Fruit fly (Drosophila melanogaster) whole organism, embryonic: Measurements from ENCODE around the gene CG5188.
A peak's percentile ranks its signal among the peaks of the same experiment; 100 is the strongest.

ENCODE experiments used
- Abd-B ChIP-seq: fragments of 200-800 bp; sonication (Bioruptor generic); optimal IDR thresholded peaks from 2 replicates; lab custom pipeline; 2018; ENCODE audit warnings: missing biosample characterization, mild to moderate bottlenecking, missing genetic modification characterization, moderate library complexity
- CG1024 ChIP-seq: fragments of 200-800 bp; sonication (Bioruptor generic); IDR thresholded peaks from 2 replicates; pipeline ENCODE4 v1.3.6; 2022; ENCODE audit warnings: missing biosample characterization, missing genetic modification characterization
- CG10462 ChIP-seq: fragments of 200-800 bp; sonication (Bioruptor generic); optimal IDR thresholded peaks from 2 replicates; lab custom pipeline; 2016; ENCODE audit warnings: missing biosample characterization, missing genetic modification characterization
- CG11696 ChIP-seq: fragments of 200-800 bp; sonication (Bioruptor generic); IDR thresholded peaks from 2 replicates; pipeline ENCODE4 v1.3.6; 2022; ENCODE audit warnings: missing biosample characterization, missing genetic modification characterization
- CG14014 ChIP-seq: fragments of 200-800 bp; sonication (Bioruptor generic); IDR thresholded peaks from 2 replicates; pipeline ENCODE4 v1.3.6; 2022; ENCODE audit warnings: missing biosample characterization, missing genetic modification characterization
- CG14965 ChIP-seq: fragments of 200-800 bp; sonication (Bioruptor generic); optimal IDR thresholded peaks from 2 replicates; lab custom pipeline; 2016; ENCODE audit warnings: missing biosample characterization, missing genetic modification characterization, borderline replicate concordance
- CG1602 ChIP-seq: fragments of 200-800 bp; sonication (Bioruptor generic); optimal IDR thresholded peaks from 3 replicates; lab custom pipeline; 2016; ENCODE audit warnings: missing biosample characterization, missing genetic modification characterization
- CG17385 ChIP-seq: fragments of 200-800 bp; sonication (Bioruptor generic); optimal IDR thresholded peaks from 3 replicates; lab custom pipeline; 2018; ENCODE audit warnings: missing biosample characterization, mild to moderate bottlenecking, missing genetic modification characterization
- CG17829 ChIP-seq: fragments of 200-800 bp; optimal IDR thresholded peaks from 2 replicates; lab custom pipeline; 2019; ENCODE audit warnings: missing biosample characterization, mild to moderate bottlenecking, missing genetic modification characterization, moderate library complexity
- CG2875 ChIP-seq: fragments of 200-800 bp; sonication (Bioruptor generic); optimal IDR thresholded peaks from 2 replicates; lab custom pipeline; 2017; ENCODE audit warnings: missing biosample characterization, mild to moderate bottlenecking, missing genetic modification characterization, missing genetic modification reagents
- CG30403 ChIP-seq: fragments of 200-800 bp; sonication (Bioruptor generic); optimal IDR thresholded peaks from 3 replicates; lab custom pipeline; 2016; ENCODE audit warnings: missing biosample characterization, missing genetic modification characterization
- CG31388 ChIP-seq: fragments of 200-800 bp; sonication (Bioruptor generic); optimal IDR thresholded peaks from 2 replicates; lab custom pipeline; 2016; ENCODE audit warnings: missing biosample characterization, missing genetic modification characterization
- CG3995 ChIP-seq: fragments of 200-800 bp; sonication (Bioruptor generic); optimal IDR thresholded peaks from 3 replicates; lab custom pipeline; 2016; ENCODE audit warnings: missing biosample characterization, missing genetic modification characterization
- CG4360 ChIP-seq: fragments of 200-800 bp; sonication (Bioruptor generic); IDR thresholded peaks from 2 replicates; pipeline ENCODE4 v1.3.6; 2022; ENCODE audit warnings: missing biosample characterization, missing genetic modification characterization
- CG6791 ChIP-seq: fragments of 200-800 bp; sonication (Bioruptor generic); IDR thresholded peaks from 3 replicates; pipeline ENCODE4 v1.3.6; 2022; ENCODE audit warnings: missing biosample characterization, missing genetic modification characterization; ENCODE audit not compliant: partially characterized antibody
- CG7839 ChIP-seq: fragments of 200-800 bp; sonication (Bioruptor generic); optimal IDR thresholded peaks from 3 replicates; lab custom pipeline; 2018; ENCODE audit warnings: missing biosample characterization, mild to moderate bottlenecking, missing genetic modification characterization, moderate library complexity
- CG7928 ChIP-seq: fragments of 200-800 bp; sonication (Bioruptor generic); optimal IDR thresholded peaks from 2 replicates; lab custom pipeline; 2017; ENCODE audit warnings: missing biosample characterization, mild to moderate bottlenecking, missing genetic modification characterization
- CG7987 ChIP-seq: fragments of 200-800 bp; sonication (Bioruptor generic); optimal IDR thresholded peaks from 2 replicates; lab custom pipeline; 2018; ENCODE audit warnings: missing biosample characterization, mild to moderate bottlenecking, missing genetic modification characterization, moderate library complexity
- CG8359 ChIP-seq: fragments of 200-800 bp; sonication (Bioruptor generic); optimal IDR thresholded peaks from 2 replicates; lab custom pipeline; 2017; ENCODE audit warnings: missing biosample characterization, mild to moderate bottlenecking, missing genetic modification characterization, borderline replicate concordance
- CG8478 ChIP-seq: fragments of >200 bp; optimal IDR thresholded peaks from 2 replicates; lab custom pipeline; 2018
- CHES-1-like ChIP-seq: fragments of 200-800 bp; sonication (Bioruptor generic); optimal IDR thresholded peaks from 2 replicates; lab custom pipeline; 2016; ENCODE audit warnings: missing biosample characterization, missing genetic modification characterization
- D ChIP-seq, 2 experiments: fragments of 200-800 bp in 1 of 2; fragments of >200 bp in 1 of 2; sonication (Bioruptor generic) in 1 of 2; optimal IDR thresholded peaks; 2 replicates in 1 of 2; 3 replicates in 1 of 2; lab custom pipeline; 2017; ENCODE audit warnings: mild to moderate bottlenecking in 1 of 2, missing biosample characterization in 1 of 2, missing genetic modification characterization in 1 of 2, missing genetic modification reagents in 1 of 2
- Ets65A ChIP-seq: fragments of 200-800 bp; sonication (Bioruptor generic); peaks from one replicate; lab custom pipeline; 2016; ENCODE audit warnings: missing biosample characterization, missing genetic modification characterization
- Hmx ChIP-seq: fragments of 200-800 bp; sonication (Bioruptor generic); optimal IDR thresholded peaks from 2 replicates; lab custom pipeline; 2016; ENCODE audit warnings: missing biosample characterization, missing genetic modification characterization
- Lhr ChIP-seq: fragments of 200-800 bp; sonication (Bioruptor generic); optimal IDR thresholded peaks from 3 replicates; lab custom pipeline; 2017; ENCODE audit warnings: mild to moderate bottlenecking, missing biosample characterization, missing genetic modification reagents, missing genetic modification characterization
- NK7.1 ChIP-seq: fragments of 200-800 bp; sonication (Bioruptor generic); optimal IDR thresholded peaks from 3 replicates; lab custom pipeline; 2016; ENCODE audit warnings: missing biosample characterization, missing genetic modification characterization
- Sin3A ChIP-seq: fragments of >200 bp; optimal IDR thresholded peaks from 2 replicates; lab custom pipeline; 2018
- Ssrp ChIP-seq: fragments of 200-800 bp; sonication (Bioruptor generic); optimal IDR thresholded peaks from 2 replicates; lab custom pipeline; 2018; ENCODE audit warnings: missing biosample characterization, mild to moderate bottlenecking, missing genetic modification characterization, moderate library complexity
- bowl ChIP-seq: fragments of 200-800 bp; sonication (Bioruptor generic); IDR thresholded peaks from 2 replicates; pipeline ENCODE4 v1.3.6; 2022; ENCODE audit warnings: missing biosample characterization, missing genetic modification characterization
- cas ChIP-seq: fragments of 200-800 bp; sonication (Bioruptor generic); IDR thresholded peaks from 2 replicates; pipeline ENCODE4 v1.3.6; 2022; ENCODE audit warnings: missing biosample characterization, missing genetic modification characterization
- ci ChIP-seq: fragments of 200-800 bp; sonication (Bioruptor generic); IDR thresholded peaks from 3 replicates; pipeline ENCODE4 v1.3.6; 2022; ENCODE audit warnings: missing biosample characterization, missing genetic modification characterization
- crol ChIP-seq: fragments of 200-800 bp; sonication (Bioruptor generic); IDR thresholded peaks from 2 replicates; pipeline ENCODE4 v1.3.6; 2022; ENCODE audit warnings: missing biosample characterization, missing genetic modification characterization
- esg ChIP-seq: fragments of 200-800 bp; sonication (Bioruptor generic); conservative IDR thresholded peaks from 2 replicates; pipeline ENCODE4 v1.3.6; 2022; ENCODE audit warnings: missing biosample characterization, missing genetic modification characterization
- ewg ChIP-seq: fragments of 200-800 bp; sonication (Bioruptor generic); optimal IDR thresholded peaks from 3 replicates; lab custom pipeline; 2017; ENCODE audit warnings: mild to moderate bottlenecking, missing biosample characterization, missing genetic modification reagents, missing genetic modification characterization
- fd96Cb ChIP-seq: fragments of 200-800 bp; sonication (Bioruptor generic); optimal IDR thresholded peaks from 2 replicates; lab custom pipeline; 2018; ENCODE audit warnings: missing biosample characterization, mild to moderate bottlenecking, missing genetic modification characterization, moderate library complexity
- grau ChIP-seq: fragments of 200-800 bp; optimal IDR thresholded peaks from 3 replicates; lab custom pipeline; 2019; ENCODE audit warnings: missing biosample characterization, mild to moderate bottlenecking, missing genetic modification characterization, moderate library complexity
- hth ChIP-seq: fragments of >200 bp; optimal IDR thresholded peaks from 2 replicates; lab custom pipeline; 2017; ENCODE audit warnings: inconsistent platforms
- kah ChIP-seq: fragments of 200-800 bp; sonication (Bioruptor generic); optimal IDR thresholded peaks from 2 replicates; lab custom pipeline; 2018; ENCODE audit warnings: missing biosample characterization, mild to moderate bottlenecking, missing genetic modification characterization
- lab ChIP-seq: fragments of 200-800 bp; sonication (Bioruptor generic); optimal IDR thresholded peaks from 3 replicates; lab custom pipeline; 2017; ENCODE audit warnings: missing biosample characterization, missing genetic modification characterization, mild to moderate bottlenecking, moderate library complexity, missing genetic modification reagents
- org-1 ChIP-seq: fragments of 200-800 bp; sonication (Bioruptor generic); optimal IDR thresholded peaks from 2 replicates; lab custom pipeline; 2017; ENCODE audit warnings: missing biosample characterization, missing genetic modification characterization
- peb ChIP-seq: fragments of 200-800 bp; sonication (Bioruptor generic); IDR thresholded peaks from 2 replicates; pipeline ENCODE4 v1.3.6; 2022; ENCODE audit warnings: missing biosample characterization, missing genetic modification characterization
- prd ChIP-seq, 3 experiments: fragments of >200 bp in 2 of 3; fragments of 200-800 bp in 1 of 3; sonication (Bioruptor generic) in 1 of 3; optimal IDR thresholded peaks in 2 of 3; IDR thresholded peaks in 1 of 3; 2 replicates in 2 of 3; 3 replicates in 1 of 3; pipeline versions ENCODE4 v1.3.6 to Lab custom; 2017 to 2022; ENCODE audit warnings: missing biosample characterization in 1 of 3, missing genetic modification characterization in 1 of 3
- pros ChIP-seq: fragments of 200-800 bp; sonication (Bioruptor generic); optimal IDR thresholded peaks from 3 replicates; lab custom pipeline; 2019; ENCODE audit warnings: missing biosample characterization, mild to moderate bottlenecking, missing genetic modification characterization, moderate library complexity
- run ChIP-seq: fragments of 200-800 bp; sonication (Bioruptor generic); optimal IDR thresholded peaks from 3 replicates; lab custom pipeline; 2018; ENCODE audit warnings: missing biosample characterization, mild to moderate bottlenecking, missing genetic modification characterization
- schlank ChIP-seq: fragments of 200-800 bp; sonication (Bioruptor generic); optimal IDR thresholded peaks from 2 replicates; lab custom pipeline; 2018; ENCODE audit warnings: missing biosample characterization, mild to moderate bottlenecking, missing genetic modification characterization
- sens ChIP-seq: fragments of 200-800 bp; sonication (Bioruptor generic); peaks from one replicate; lab custom pipeline; 2016; ENCODE audit warnings: missing biosample characterization, missing genetic modification characterization
- so ChIP-seq: fragments of 200-800 bp; sonication (Bioruptor generic); IDR thresholded peaks from 3 replicates; pipeline ENCODE4 v1.3.6; 2022; ENCODE audit warnings: missing biosample characterization, missing genetic modification characterization
- sr ChIP-seq: fragments of 200-800 bp; sonication (Bioruptor generic); IDR thresholded peaks from 3 replicates; pipeline ENCODE4 v1.3.6; 2022; ENCODE audit warnings: missing biosample characterization, missing genetic modification characterization
- tio ChIP-seq: fragments of 200-800 bp; sonication (Bioruptor generic); optimal IDR thresholded peaks from 2 replicates; lab custom pipeline; 2017; ENCODE audit warnings: missing biosample characterization, missing genetic modification characterization, inconsistent platforms
- tup ChIP-seq: fragments of 200-800 bp; sonication (Bioruptor generic); optimal IDR thresholded peaks from 2 replicates; lab custom pipeline; 2016; ENCODE audit warnings: missing biosample characterization, mild to moderate bottlenecking, missing genetic modification characterization, moderate library complexity

Gene CG5188

DNA sequence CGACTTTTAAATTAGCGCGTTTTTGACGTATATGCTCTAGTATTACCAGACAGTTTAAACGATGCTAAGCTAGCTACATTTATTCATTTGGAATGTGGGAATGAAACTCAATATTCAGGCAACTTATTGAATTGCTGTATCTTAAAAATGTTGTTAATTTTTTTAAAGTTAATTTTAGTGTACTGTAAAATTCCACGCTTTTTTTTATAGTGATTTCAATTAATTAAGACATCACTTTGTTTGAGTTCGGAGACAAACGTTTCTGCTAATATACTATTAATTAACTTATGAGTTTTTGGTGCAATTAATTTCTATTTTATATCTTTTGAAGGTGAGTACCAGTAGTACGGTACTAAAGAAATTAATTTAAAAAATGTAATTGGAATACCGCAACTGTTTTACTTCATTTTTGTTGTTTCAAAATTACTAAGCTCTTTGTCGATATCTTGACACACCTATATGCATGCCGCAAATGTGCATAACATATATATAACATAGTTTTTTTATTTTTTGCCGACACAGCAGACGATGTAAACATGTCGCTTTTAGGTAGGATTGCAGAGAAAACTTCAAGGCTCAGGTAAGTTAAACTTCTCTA is 42.3 kb upstream of the CG5188 start, which contains the start of the genes Cdk1 and mRpS7 (continued):
- TF ChIP-seq CG11696 (GFP tag; lab: Robert Waterston, UW): 0 out of 2 replicates have a peak, but pooled peaks have one; percentile 51
- TF ChIP-seq grau (tag; lab: Kevin White, UChicago): peak; percentile 81
- peak; percentile 46 for TF ChIP-seq CG10462 (GFP tag; lab: Kevin White, UChicago)
- TF ChIP-seq Hmx (GFP tag; lab: Kevin White, UChicago): peak; percentile 37
- peak; percentile 70 for TF ChIP-seq CG1602 (GFP tag; lab: Kevin White, UChicago)
- TF ChIP-seq D (optimal IDR thresholded peaks at IDR 0.05; lab: Kevin White, UChicago): no peak
- peak; percentile 64 for TF ChIP-seq D (GFP tag; optimal IDR thresholded peaks at IDR 0.05; lab: Kevin White, UChicago)
- no peak for TF ChIP-seq schlank (tag; lab: Kevin White, UChicago)
- no peak for TF ChIP-seq crol (GFP tag; lab: Robert Waterston, UW)
- no peak for TF ChIP-seq sr (GFP tag; lab: Robert Waterston, UW)
- TF ChIP-seq Ssrp: peak; percentile 75
- TF ChIP-seq CG31388 (GFP tag; lab: Kevin White, UChicago): peak; percentile 23
- TF ChIP-seq lab (GFP tag; lab: Kevin White, UChicago): no peak
- TF ChIP-seq esg (GFP tag; lab: Robert Waterston, UW): peak; percentile 66
- TF ChIP-seq Sin3A (lab: Kevin White, UChicago): no peak
- TF ChIP-seq CG14965 (GFP tag; lab: Kevin White, UChicago): no peak
- no peak for TF ChIP-seq Abd-B
- peak; percentile 27 for TF ChIP-seq CG8359 (GFP tag; lab: Kevin White, UChicago)
- peak; percentile 94 for TF ChIP-seq sens (GFP tag; lab: Kevin White, UChicago)
- peak; percentile 77 for TF ChIP-seq fd96Cb (tag; lab: Kevin White, UChicago)
- TF ChIP-seq CG2875: peak; percentile 27
- peak; percentile 47 for TF ChIP-seq CHES-1-like (GFP tag; lab: Kevin White, UChicago)
- TF ChIP-seq so (GFP tag; lab: Robert Waterston, UW): 0 out of 3 replicates have a peak, but pooled peaks have one; percentile 34
- peak; percentile 86 for TF ChIP-seq CG7839 (tag; lab: Kevin White, UChicago)
- TF ChIP-seq CG7928 (GFP tag; lab: Kevin White, UChicago): peak; percentile 18
- peak; percentile 83 for TF ChIP-seq CG30403
- TF ChIP-seq kah: no peak
- no peak for TF ChIP-seq cas (GFP tag; lab: Robert Waterston, UW)
- TF ChIP-seq Ets65A (GFP tag; lab: Kevin White, UChicago): peak; percentile 85
- no peak for TF ChIP-seq CG8478 (lab: Kevin White, UChicago)
- TF ChIP-seq CG17385 (GFP tag; lab: Kevin White, UChicago): peak; percentile 68
- TF ChIP-seq CG3995: peak; percentile 4
- TF ChIP-seq CG7987 (GFP tag; lab: Kevin White, UChicago): no peak
- no peak for TF ChIP-seq org-1 (GFP tag; lab: Kevin White, UChicago)
- TF ChIP-seq hth (lab: Kevin White, UChicago): no peak
- no peak for TF ChIP-seq pros
- TF ChIP-seq CG6791 (GFP tag; lab: Robert Waterston, UW): no peak
- TF ChIP-seq CG17829 (tag; lab: Kevin White, UChicago): peak; percentile 70
- no peak for TF ChIP-seq prd (optimal IDR thresholded peaks at IDR 0.05; lab: Kevin White, UChicago)
- peak; percentile 81 for TF ChIP-seq prd (GFP tag; IDR thresholded peaks at IDR 0.05; lab: Robert Waterston, UW)
- TF ChIP-seq CG1024 (GFP tag; lab: Robert Waterston, UW): peak; percentile 69; the same call in 1 of the 2 replicates
- TF ChIP-seq ewg: peak; percentile 52
- TF ChIP-seq tio (GFP tag; lab: Kevin White, UChicago): peak; percentile 74
- TF ChIP-seq NK7.1: no peak
- no peak for TF ChIP-seq bowl (GFP tag; lab: Robert Waterston, UW)
- TF ChIP-seq CG14014: peak; percentile 70
- peak; percentile 45 for TF ChIP-seq Lhr
- TF ChIP-seq CG4360: no peak
- TF ChIP-seq tup (GFP tag; lab: Kevin White, UChicago): no peak
- peak; percentile 82; the same call in 2 of the 3 replicates for TF ChIP-seq ci (GFP tag; lab: Robert Waterston, UW)
- no peak for TF ChIP-seq run (tag; lab: Kevin White, UChicago)
- no peak for TF ChIP-seq peb
